Fruit fly (Drosophila melanogaster): Measurements from ENCODE around the gene Ptp99A.

DNA sequence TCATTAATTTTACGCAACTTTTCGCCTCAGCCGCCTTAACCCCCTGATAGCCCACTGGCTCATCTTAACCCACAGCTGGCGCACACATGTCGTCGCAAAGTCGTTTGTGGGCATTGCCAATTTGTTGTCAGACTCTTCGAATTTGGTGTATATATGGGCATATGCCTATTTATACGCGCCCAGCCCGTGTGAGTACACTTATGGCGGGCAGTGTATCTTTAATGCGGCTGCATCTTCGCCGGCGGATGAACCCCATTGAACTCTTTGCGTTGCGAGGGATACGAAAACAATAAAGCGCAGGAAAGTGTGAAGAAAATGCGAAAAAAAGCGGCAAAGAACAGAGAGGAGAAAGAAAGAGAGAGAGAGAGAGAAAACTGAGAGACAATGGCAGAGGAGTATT lies 83.6 kb downstream of the Ptp99A start:
- no peak for TF ChIP-seq CG8478 (optimal IDR thresholded peaks at IDR 0.05)
- TF ChIP-seq CTCF (optimal IDR thresholded peaks at IDR 0.05) = no peak

All from S2 (cell line).